Fruit fly (Drosophila melanogaster): Measurements from ENCODE around the gene mge.

mge gene

DNA sequence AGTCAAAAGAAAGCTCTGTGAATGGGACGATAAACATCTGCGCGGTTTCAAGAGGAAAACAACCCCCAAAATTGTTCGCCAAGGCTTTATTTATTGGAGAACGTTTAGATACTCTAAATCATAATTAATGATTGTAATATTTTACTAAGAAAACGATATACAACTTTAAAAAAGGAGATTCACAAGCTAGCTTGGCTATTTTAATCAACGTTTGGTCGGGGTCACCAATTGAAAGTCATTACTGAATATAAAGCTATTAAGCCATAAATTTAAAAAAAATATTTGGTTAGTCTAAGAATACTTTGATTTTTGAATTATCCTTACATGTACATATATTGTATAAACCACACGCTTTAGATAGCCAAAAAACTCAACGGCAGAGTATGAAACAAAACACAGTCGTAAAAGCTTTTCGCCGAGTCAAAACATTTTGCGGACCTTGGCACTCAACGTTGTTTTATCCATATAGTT, 17.5 kb downstream of the mge start, which contains the start of gene Fie (continued):
- TF ChIP-seq peb (GFP tag; IDR thresholded peaks at IDR 0.05) (peak; percentile 8; the same call in 1 of the 2 replicates), zfh1 (GFP tag; IDR thresholded peaks at IDR 0.05) (no peak), crol (GFP tag; IDR thresholded peaks at IDR 0.05) (no peak), h (optimal IDR thresholded peaks at IDR 0.05) (no peak), CG13287 (GFP tag; IDR thresholded peaks at IDR 0.05; ENCODE audit: partially characterized antibody) (no peak), CG8765 (GFP tag; IDR thresholded peaks at IDR 0.05) (no peak), CG17328 (GFP tag; IDR thresholded peaks at IDR 0.05) (no peak), fu2 (GFP tag; optimal IDR thresholded peaks at IDR 0.05) (no peak), Doc3 (GFP tag; IDR thresholded peaks at IDR 0.05; ENCODE audit: partially characterized antibody) (no peak), Elba2 (GFP tag; optimal IDR thresholded peaks at IDR 0.05) (no peak), unpg (GFP tag; optimal IDR thresholded peaks at IDR 0.05) (peak; percentile 46), H2.0 (GFP tag; IDR thresholded peaks at IDR 0.05) (no peak), CG10321 (GFP tag; IDR thresholded peaks at IDR 0.05) (no peak), dm (GFP tag; optimal IDR thresholded peaks at IDR 0.05) (no peak), Ssrp (tag; optimal IDR thresholded peaks at IDR 0.05) (peak; percentile 66), seq (GFP tag; IDR thresholded peaks at IDR 0.05) (peak; percentile 67), tgo (GFP tag; IDR thresholded peaks at IDR 0.05) (peak; percentile 40; the same call in 1 of the 3 replicates), YL-1 (GFP tag; optimal IDR thresholded peaks at IDR 0.05) (no peak), klu (GFP tag; IDR thresholded peaks at IDR 0.05) (no peak), HLH3B (GFP tag; IDR thresholded peaks at IDR 0.05) (no peak), Mes4 (GFP tag; optimal IDR thresholded peaks at IDR 0.05) (no peak), ase (GFP tag; IDR thresholded peaks at IDR 0.05) (no peak), ranshi (GFP tag; IDR thresholded peaks at IDR 0.05) (no peak), kay (GFP tag; optimal IDR thresholded peaks at IDR 0.05) (no peak), CG30431 (GFP tag; optimal IDR thresholded peaks at IDR 0.05) (no peak), CG6854 (GFP tag; optimal IDR thresholded peaks at IDR 0.05) (peak; percentile 70), dimm (GFP tag; IDR thresholded peaks at IDR 0.05) (no peak), CG9609 (GFP tag; optimal IDR thresholded peaks at IDR 0.05) (no peak), bab2 (GFP tag; optimal IDR thresholded peaks at IDR 0.05) (no peak), Spps (tag; optimal IDR thresholded peaks at IDR 0.05) (no peak), dysf (GFP tag; IDR thresholded peaks at IDR 0.05) (peak; percentile 75), CG13424 (tag; optimal IDR thresholded peaks at IDR 0.05) (peak; percentile 79), mam (GFP tag; optimal IDR thresholded peaks at IDR 0.05) (peak; percentile 43), CG1233 (GFP tag; optimal IDR thresholded peaks at IDR 0.05) (peak; percentile 61), Sox102F (GFP tag; optimal IDR thresholded peaks at IDR 0.05) (peak; percentile 71), Optix (GFP tag; IDR thresholded peaks at IDR 0.05) (no peak), crp (GFP tag; optimal IDR thresholded peaks at IDR 0.05) (peak in 1 of 2 experiments; percentile 0), nerfin-2 (GFP tag; IDR thresholded peaks at IDR 0.05; ENCODE audit: partially characterized antibody) (no peak), CG10366 (GFP tag; IDR thresholded peaks at IDR 0.05) (no peak), CG13296 (GFP tag; optimal IDR thresholded peaks at IDR 0.05) (peak; percentile 63), gce (GFP tag; IDR thresholded peaks at IDR 0.05) (no peak), CG31441 (GFP tag; IDR thresholded peaks at IDR 0.05) (peak; percentile 68), CG33213 (GFP tag; optimal IDR thresholded peaks at IDR 0.05) (peak; percentile 4), D (optimal IDR thresholded peaks at IDR 0.05) (no peak), D (GFP tag; optimal IDR thresholded peaks at IDR 0.05) (peak; percentile 35), bowl (GFP tag; IDR thresholded peaks at IDR 0.05) (no peak), CG6791 (GFP tag; IDR thresholded peaks at IDR 0.05; ENCODE audit: partially characterized antibody) (no peak), CG4282 (GFP tag; optimal IDR thresholded peaks at IDR 0.05) (no peak), sr (GFP tag; IDR thresholded peaks at IDR 0.05) (no peak), Max (GFP tag; optimal IDR thresholded peaks at IDR 0.05) (peak; percentile 53), salm (tag; optimal IDR thresholded peaks at IDR 0.05) (no peak), pita (GFP tag; optimal IDR thresholded peaks at IDR 0.05) (no peak), hbn (GFP tag; IDR thresholded peaks at IDR 0.05; ENCODE audit: partially characterized antibody) (no peak)

Measured in whole organism, embryonic.